Worm (Caenorhabditis elegans) whole organism, L4/young adult: ENCODE data around the gene F08D12.3.

Experiments
- W03F9.2 ChIP-seq: fragments of 150-350 bp; optimal IDR thresholded peaks from 2 replicates; lab custom pipeline; 2014; ENCODE audit warnings: missing biosample characterization, missing genetic modification characterization
- dao-5 ChIP-seq: sonication (generic microtip); optimal IDR thresholded peaks from 2 replicates; lab custom pipeline; 2016; ENCODE audit warnings: missing genotype, missing genetic modification characterization, moderate library complexity, missing compliant biosample characterization
- him-1 ChIP-seq: sonication (generic microtip); optimal IDR thresholded peaks from 2 replicates; lab custom pipeline; 2016; ENCODE audit warnings: missing genotype, missing genetic modification reagents, missing genetic modification characterization, missing compliant biosample characterization

- TF ChIP-seq W03F9.2 (no peak), him-1 (no peak), dao-5 (tag; lab: Kevin White, UChicago) (no peak)
These were observed 44.2 kb upstream of the F08D12.3 start, which contains the start of gene wdr-31 for ce11 chrII:2735192-2735591.
